Worm (Caenorhabditis elegans): ENCODE measurements around the gene nud-1.

DNA sequence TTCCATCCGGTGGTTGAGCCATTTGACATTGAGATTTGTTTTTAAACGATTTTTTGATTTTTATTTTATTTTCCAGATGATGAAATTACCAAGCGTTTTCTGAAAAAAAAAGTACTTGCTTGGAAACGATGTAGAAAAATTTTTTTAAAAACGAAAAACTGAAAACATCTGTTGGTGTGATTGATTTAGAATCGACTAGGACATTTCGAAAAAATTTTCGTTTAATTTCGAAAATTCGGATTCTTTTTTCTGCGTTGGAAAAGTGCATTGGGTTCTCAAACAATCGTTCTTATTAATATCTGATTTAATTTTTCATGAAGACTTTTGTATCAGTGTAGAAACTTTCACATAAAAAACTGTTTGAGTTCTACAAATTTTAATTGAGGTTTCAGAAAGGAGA lies 17.9 kb downstream of the nud-1 start, which contains the start of gene F53A2.9:
- TF ChIP-seq unc-62 (GFP tag; optimal IDR thresholded peaks at IDR 0.05) (no peak), lsy-2 (tag; optimal IDR thresholded peaks at IDR 0.05) (no peak), F13H6.1 (tag; optimal IDR thresholded peaks at IDR 0.05) (no peak), elt-1 (tag; optimal IDR thresholded peaks at IDR 0.05) (no peak), ama-1 (optimal IDR thresholded peaks at IDR 0.05) (no peak), nhr-21 (tag; optimal IDR thresholded peaks at IDR 0.05) (no peak), mdl-1 (tag; optimal IDR thresholded peaks at IDR 0.05) (no peak), unc-39 (tag; optimal IDR thresholded peaks at IDR 0.05) (no peak)

Measured in whole organism, L2 larva.